Worm (Caenorhabditis elegans) whole organism, L2 larva: ENCODE measurements around the gene ZK666.11.
A peak's percentile ranks its signal among the peaks of the same experiment; 100 is the strongest.

Source experiments
- C34F6.9 ChIP-seq: fragments of 150-350 bp; optimal IDR thresholded peaks from 2 replicates; lab custom pipeline; 2014; ENCODE audit warnings: missing biosample characterization, missing genetic modification characterization
- F13H6.1 ChIP-seq: sonication (generic microtip); optimal IDR thresholded peaks from 2 replicates; lab custom pipeline; 2016; ENCODE audit warnings: missing genetic modification characterization, missing compliant biosample characterization
- R02D3.7 ChIP-seq: fragments of 150-350 bp; optimal IDR thresholded peaks from 2 replicates; lab custom pipeline; 2014; ENCODE audit warnings: missing biosample characterization, missing genetic modification characterization
- Y55F3AM.14 ChIP-seq: fragments of 200-800 bp; sonication (Bioruptor generic); optimal IDR thresholded peaks from 2 replicates; lab custom pipeline; 2018; ENCODE audit warnings: mild to moderate bottlenecking, missing genetic modification characterization, missing compliant biosample characterization
- ZK546.5 ChIP-seq: sonication (generic microtip); optimal IDR thresholded peaks from 2 replicates; lab custom pipeline; 2017; ENCODE audit warnings: missing biosample characterization, missing genetic modification characterization
- aly-2 ChIP-seq: fragments of 150-350 bp; optimal IDR thresholded peaks from 2 replicates; lab custom pipeline; 2014; ENCODE audit warnings: missing biosample characterization, missing genetic modification characterization
- ama-1 ChIP-seq: fragments of 150-350 bp; optimal IDR thresholded peaks from 2 replicates; lab custom pipeline; 2018; ENCODE audit warnings: inconsistent platforms
- blmp-1 ChIP-seq: sonication (generic microtip); optimal IDR thresholded peaks from 2 replicates; lab custom pipeline; 2017; ENCODE audit warnings: missing genetic modification characterization, mild to moderate bottlenecking, missing compliant biosample characterization, antibody characterized with exemption, moderate library complexity; ENCODE audit not compliant: insufficient read depth
- ceh-16 ChIP-seq: fragments of 150-350 bp; optimal IDR thresholded peaks from 2 replicates; lab custom pipeline; 2014; ENCODE audit warnings: missing biosample characterization, missing genetic modification characterization
- ceh-82 ChIP-seq: fragments of 150-350 bp; optimal IDR thresholded peaks from 2 replicates; lab custom pipeline; 2014; ENCODE audit warnings: missing biosample characterization, missing genetic modification characterization
- crh-2 ChIP-seq: sonication (generic microtip); optimal IDR thresholded peaks from 2 replicates; lab custom pipeline; 2017; ENCODE audit warnings: missing biosample characterization, missing genetic modification characterization
- dmd-4 ChIP-seq: sonication (generic microtip); optimal IDR thresholded peaks from 2 replicates; lab custom pipeline; 2017; ENCODE audit warnings: missing biosample characterization, missing genetic modification characterization
- egl-27 ChIP-seq: sonication (generic microtip); optimal IDR thresholded peaks from 3 replicates; lab custom pipeline; 2017; ENCODE audit warnings: missing biosample characterization, missing genetic modification reagents, missing genetic modification characterization
- elt-1 ChIP-seq: fragments of 150-350 bp; optimal IDR thresholded peaks from 2 replicates; lab custom pipeline; 2014; ENCODE audit warnings: missing biosample characterization, missing genetic modification characterization
- elt-3 ChIP-seq: sonication (generic microtip); optimal IDR thresholded peaks from 2 replicates; lab custom pipeline; 2017; ENCODE audit warnings: missing biosample characterization, missing genetic modification characterization
- fos-1 ChIP-seq: fragments of 150-350 bp; optimal IDR thresholded peaks from 2 replicates; lab custom pipeline; 2014; ENCODE audit warnings: missing biosample characterization, missing genetic modification characterization
- gmeb-1 ChIP-seq: fragments of 150-350 bp; optimal IDR thresholded peaks from 2 replicates; lab custom pipeline; 2014; ENCODE audit warnings: missing biosample characterization, missing genetic modification characterization
- lin-11 ChIP-seq: fragments of 150-350 bp; sonication (generic microtip); optimal IDR thresholded peaks from 2 replicates; lab custom pipeline; 2014; ENCODE audit warnings: missing biosample characterization, missing genetic modification characterization, inconsistent platforms, mixed read lengths
- lin-13 ChIP-seq: fragments of 150-350 bp; optimal IDR thresholded peaks from 2 replicates; lab custom pipeline; 2014; ENCODE audit warnings: missing biosample characterization, missing genetic modification reagents, missing genetic modification characterization
- lin-39 ChIP-seq: fragments of 150-350 bp; optimal IDR thresholded peaks from 2 replicates; lab custom pipeline; 2014; ENCODE audit warnings: missing biosample characterization, missing genetic modification reagents, missing genetic modification characterization
- lsy-2 ChIP-seq, 2 experiments: fragments of 150-350 bp in 1 of 2; sonication (generic microtip) in 1 of 2; optimal IDR thresholded peaks; 2 replicates each; lab custom pipeline; 2014 to 2017; ENCODE audit warnings: missing biosample characterization in 2 of 2, missing genetic modification characterization in 2 of 2
- mab-5 ChIP-seq: fragments of 150-350 bp; optimal IDR thresholded peaks from 2 replicates; lab custom pipeline; 2014; ENCODE audit warnings: missing biosample characterization, missing genetic modification characterization
- mbf-1 ChIP-seq: sonication (generic microtip); optimal IDR thresholded peaks from 2 replicates; lab custom pipeline; 2017; ENCODE audit warnings: missing biosample characterization, missing genetic modification characterization
- mdl-1 ChIP-seq, 2 experiments: fragments of 150-350 bp in 1 of 2; sonication (generic microtip) in 1 of 2; optimal IDR thresholded peaks; 2 replicates each; lab custom pipeline; 2017; ENCODE audit warnings: missing biosample characterization in 2 of 2, missing genetic modification characterization in 2 of 2
- nhr-10 ChIP-seq: sonication (generic microtip); optimal IDR thresholded peaks from 2 replicates; lab custom pipeline; 2017; ENCODE audit warnings: missing biosample characterization, missing genetic modification characterization
- nhr-11 ChIP-seq: fragments of 150-350 bp; optimal IDR thresholded peaks from 2 replicates; lab custom pipeline; 2014; ENCODE audit warnings: missing biosample characterization, missing genetic modification characterization
- nhr-12 ChIP-seq: fragments of 150-350 bp; optimal IDR thresholded peaks from 2 replicates; lab custom pipeline; 2014; ENCODE audit warnings: missing biosample characterization, missing genetic modification characterization
- nhr-129 ChIP-seq: fragments of 150-350 bp; optimal IDR thresholded peaks from 2 replicates; lab custom pipeline; 2014; ENCODE audit warnings: missing biosample characterization, missing genetic modification characterization
- nhr-21 ChIP-seq: fragments of 150-350 bp; optimal IDR thresholded peaks from 2 replicates; lab custom pipeline; 2014; ENCODE audit warnings: missing biosample characterization, missing genetic modification characterization
- nhr-23 ChIP-seq: fragments of 150-350 bp; optimal IDR thresholded peaks from 2 replicates; lab custom pipeline; 2014; ENCODE audit warnings: missing biosample characterization, missing genetic modification reagents, missing genetic modification characterization
- nhr-237 ChIP-seq: fragments of 150-350 bp; optimal IDR thresholded peaks from 2 replicates; lab custom pipeline; 2014; ENCODE audit warnings: missing biosample characterization, missing genetic modification characterization
- nhr-25 ChIP-seq: fragments of 150-350 bp; sonication (generic microtip); optimal IDR thresholded peaks from 3 replicates; lab custom pipeline; 2014; ENCODE audit warnings: missing biosample characterization, missing genetic modification characterization
- nhr-6 ChIP-seq: fragments of 150-350 bp; optimal IDR thresholded peaks from 2 replicates; lab custom pipeline; 2014; ENCODE audit warnings: missing biosample characterization, missing genetic modification characterization
- nhr-77 ChIP-seq: fragments of 150-350 bp; optimal IDR thresholded peaks from 2 replicates; lab custom pipeline; 2014; ENCODE audit warnings: missing biosample characterization, missing genetic modification characterization
- peb-1 ChIP-seq: fragments of 150-350 bp; optimal IDR thresholded peaks from 2 replicates; lab custom pipeline; 2014; ENCODE audit warnings: missing biosample characterization, missing genetic modification characterization
- sem-4 ChIP-seq: fragments of 150-350 bp; optimal IDR thresholded peaks from 2 replicates; lab custom pipeline; 2014; ENCODE audit warnings: missing biosample characterization, missing genetic modification reagents, missing genetic modification characterization
- skn-1 ChIP-seq: sonication (generic microtip); optimal IDR thresholded peaks from 2 replicates; lab custom pipeline; 2017; ENCODE audit warnings: missing biosample characterization, missing genetic modification characterization
- sma-3 ChIP-seq: sonication (generic microtip); optimal IDR thresholded peaks from 2 replicates; lab custom pipeline; 2016; ENCODE audit warnings: missing genetic modification reagents, missing genetic modification characterization, missing compliant biosample characterization
- sma-9 ChIP-seq, 2 experiments: fragments of 150-350 bp in 1 of 2; sonication (generic microtip) in 1 of 2; optimal IDR thresholded peaks; 2 replicates each; lab custom pipeline; 2014 to 2016; ENCODE audit warnings: missing genetic modification characterization in 2 of 2, mild to moderate bottlenecking in 1 of 2, missing biosample characterization in 1 of 2, missing compliant biosample characterization in 1 of 2, missing genetic modification reagents in 1 of 2, moderate library complexity in 1 of 2
- snpc-4 ChIP-seq: fragments of 150-350 bp; optimal IDR thresholded peaks from 2 replicates; lab custom pipeline; 2014; ENCODE audit warnings: missing biosample characterization, missing genetic modification characterization
- unc-39 ChIP-seq: fragments of 150-350 bp; optimal IDR thresholded peaks from 2 replicates; lab custom pipeline; 2014; ENCODE audit warnings: missing biosample characterization, missing genetic modification characterization
- unc-55 ChIP-seq: fragments of 150-350 bp; sonication (generic microtip); optimal IDR thresholded peaks from 3 replicates; lab custom pipeline; 2014; ENCODE audit warnings: missing biosample characterization, missing genetic modification reagents, missing genetic modification characterization
- unc-62 ChIP-seq: fragments of 150-350 bp; optimal IDR thresholded peaks from 2 replicates; lab custom pipeline; 2014; ENCODE audit warnings: missing biosample characterization, missing genetic modification reagents, missing genetic modification characterization
- zag-1 ChIP-seq: fragments of 150-350 bp; optimal IDR thresholded peaks from 2 replicates; lab custom pipeline; 2014; ENCODE audit warnings: missing biosample characterization, missing genetic modification characterization
- ztf-1 ChIP-seq: fragments of 200-800 bp; sonication (Bioruptor generic); conservative IDR thresholded peaks from 2 replicates; pipeline ENCODE4 v1.3.6; 2022; ENCODE audit warnings: missing genetic modification characterization, missing compliant biosample characterization
- ztf-11 ChIP-seq: sonication (generic microtip); optimal IDR thresholded peaks from 2 replicates; lab custom pipeline; 2017; ENCODE audit warnings: missing biosample characterization, missing genetic modification characterization
- ztf-4 ChIP-seq: fragments of 150-350 bp; optimal IDR thresholded peaks from 2 replicates; lab custom pipeline; 2014; ENCODE audit warnings: missing biosample characterization, missing genetic modification characterization

ZK666.11 gene

ce11 chrII:10445738-10446137 is 36.6 kb upstream of the ZK666.11 start:
- TF ChIP-seq zag-1 (tag; lab: Kevin White, UChicago) = no peak
- no peak for TF ChIP-seq nhr-21 (tag; lab: Kevin White, UChicago)
- TF ChIP-seq snpc-4 (tag; lab: Kevin White, UChicago) = no peak
- TF ChIP-seq nhr-11 = peak; percentile 63
- no peak for TF ChIP-seq sem-4
- TF ChIP-seq nhr-10 = no peak
- TF ChIP-seq sma-9 (GFP tag; optimal IDR thresholded peaks at IDR 0.05; lab: Kevin White, UChicago) = peak; percentile 83
- TF ChIP-seq sma-9 (tag; optimal IDR thresholded peaks at IDR 0.05; lab: Kevin White, UChicago) = no peak
- TF ChIP-seq R02D3.7 (tag; lab: Kevin White, UChicago) = no peak
- TF ChIP-seq unc-62 = no peak
- TF ChIP-seq ztf-1 = no peak
- no peak for TF ChIP-seq elt-1 (tag; lab: Kevin White, UChicago)
- peak; percentile 22 for TF ChIP-seq C34F6.9 (tag; lab: Kevin White, UChicago)
- no peak for TF ChIP-seq lin-39 (tag; lab: Kevin White, UChicago)
- no peak for TF ChIP-seq skn-1 (tag; lab: Kevin White, UChicago)
- no peak for TF ChIP-seq crh-2 (tag; lab: Kevin White, UChicago)
- TF ChIP-seq ceh-82 = no peak
- TF ChIP-seq sma-3 (GFP tag; lab: Kevin White, UChicago) = no peak
- no peak for TF ChIP-seq nhr-23 (tag; lab: Kevin White, UChicago)
- TF ChIP-seq ztf-11 = no peak
- no peak for TF ChIP-seq ceh-16 (tag; lab: Kevin White, UChicago)
- TF ChIP-seq nhr-25 = no peak
- peak; percentile 15 to 23 for TF ChIP-seq mdl-1 (tag; optimal IDR thresholded peaks at IDR 0.05; lab: Kevin White, UChicago)
- peak in 1 of 2 experiments; percentile 7 for TF ChIP-seq lsy-2 (tag; optimal IDR thresholded peaks at IDR 0.05; lab: Kevin White, UChicago)
- TF ChIP-seq nhr-237 (tag; lab: Kevin White, UChicago) = no peak
- peak; percentile 17 for TF ChIP-seq lin-11
- TF ChIP-seq ztf-4 (tag; lab: Kevin White, UChicago) = no peak
- no peak for TF ChIP-seq nhr-6 (tag; lab: Kevin White, UChicago)
- no peak for TF ChIP-seq peb-1 (tag; lab: Kevin White, UChicago)
- TF ChIP-seq elt-3 (tag; lab: Kevin White, UChicago) = no peak
- TF ChIP-seq unc-39 (tag; lab: Kevin White, UChicago) = no peak
- peak; percentile 56 for TF ChIP-seq fos-1 (tag; lab: Kevin White, UChicago)
- TF ChIP-seq nhr-12 = no peak
- TF ChIP-seq Y55F3AM.14 (GFP tag; lab: Kevin White, UChicago) = no peak
- no peak for TF ChIP-seq egl-27 (tag; lab: Kevin White, UChicago)
- TF ChIP-seq unc-55 (GFP tag; lab: Kevin White, UChicago) = peak; percentile 32
- TF ChIP-seq lin-13 (GFP tag; lab: Kevin White, UChicago) = no peak
- no peak for TF ChIP-seq aly-2 (tag; lab: Kevin White, UChicago)
- TF ChIP-seq ama-1 = peak; percentile 43
- peak; percentile 97 for TF ChIP-seq nhr-129 (tag; lab: Kevin White, UChicago)
- TF ChIP-seq dmd-4 (tag; lab: Kevin White, UChicago) = no peak
- TF ChIP-seq ZK546.5 (tag; lab: Kevin White, UChicago) = no peak
- TF ChIP-seq gmeb-1 (tag; lab: Kevin White, UChicago) = peak; percentile 7
- TF ChIP-seq F13H6.1 (tag; lab: Kevin White, UChicago) = no peak

- TF ChIP-seq zag-1 (tag; lab: Kevin White, UChicago) = no peak
- TF ChIP-seq aly-2 (tag; lab: Kevin White, UChicago) = no peak
- TF ChIP-seq C34F6.9 (tag; lab: Kevin White, UChicago) = peak; percentile 15
- TF ChIP-seq nhr-129 (tag; lab: Kevin White, UChicago) = peak; percentile 83
- TF ChIP-seq F13H6.1 (tag; lab: Kevin White, UChicago) = no peak
- peak; percentile 54 for TF ChIP-seq ama-1
- TF ChIP-seq nhr-11 = no peak
- TF ChIP-seq lin-39 (tag; lab: Kevin White, UChicago) = no peak
- peak; percentile 23 for TF ChIP-seq nhr-25
- no peak for TF ChIP-seq unc-62
- no peak for TF ChIP-seq lin-11
- no peak for TF ChIP-seq unc-55 (GFP tag; lab: Kevin White, UChicago)
- peak; percentile 21 for TF ChIP-seq sem-4
- no peak for TF ChIP-seq gmeb-1 (tag; lab: Kevin White, UChicago)
- no peak for TF ChIP-seq fos-1 (tag; lab: Kevin White, UChicago)
- no peak for TF ChIP-seq nhr-23 (tag; lab: Kevin White, UChicago)
- no peak for TF ChIP-seq nhr-10
- TF ChIP-seq elt-1 (tag; lab: Kevin White, UChicago) = no peak
- TF ChIP-seq nhr-12 = no peak
- no peak for TF ChIP-seq Y55F3AM.14 (GFP tag; lab: Kevin White, UChicago)
- TF ChIP-seq ztf-4 (tag; lab: Kevin White, UChicago) = peak; percentile 43
- peak; percentile 59 for TF ChIP-seq crh-2 (tag; lab: Kevin White, UChicago)
- TF ChIP-seq ZK546.5 (tag; lab: Kevin White, UChicago) = no peak
- no peak for TF ChIP-seq elt-3 (tag; lab: Kevin White, UChicago)
- TF ChIP-seq lin-13 (GFP tag; lab: Kevin White, UChicago) = no peak
- TF ChIP-seq ceh-82 = no peak
- no peak for TF ChIP-seq unc-39 (tag; lab: Kevin White, UChicago)
- TF ChIP-seq ceh-16 (tag; lab: Kevin White, UChicago) = no peak
- TF ChIP-seq R02D3.7 (tag; lab: Kevin White, UChicago) = no peak
- TF ChIP-seq peb-1 (tag; lab: Kevin White, UChicago) = no peak
- no peak for TF ChIP-seq mab-5 (tag; lab: Kevin White, UChicago)
- no peak for TF ChIP-seq nhr-237 (tag; lab: Kevin White, UChicago)
- peak; percentile 61 for TF ChIP-seq blmp-1 (tag; lab: Kevin White, UChicago)
- TF ChIP-seq nhr-6 (tag; lab: Kevin White, UChicago) = peak; percentile 48
- peak; percentile 48 for TF ChIP-seq nhr-21 (tag; lab: Kevin White, UChicago)
- TF ChIP-seq nhr-77 (tag; lab: Kevin White, UChicago) = no peak
- peak in 1 of 2 experiments; percentile 19 for TF ChIP-seq lsy-2 (tag; optimal IDR thresholded peaks at IDR 0.05; lab: Kevin White, UChicago)
- no peak for TF ChIP-seq mbf-1 (tag; lab: Kevin White, UChicago)
- TF ChIP-seq sma-3 (GFP tag; lab: Kevin White, UChicago) = peak; percentile 41
- no peak for TF ChIP-seq dmd-4 (tag; lab: Kevin White, UChicago)
These were observed 36.0 kb upstream of the ZK666.11 start for ce11 chrII:10446300-10446699.
